Fruit fly (Drosophila melanogaster) Kc167 (cell line): ENCODE data around the gene RFeSP.

Experiments
- Myc ChIP-seq: fragments of >200 bp; optimal IDR thresholded peaks from 2 replicates; lab custom pipeline; 2017; ENCODE audit warnings: missing external identifiers
- h ChIP-seq: fragments of >200 bp; optimal IDR thresholded peaks from 3 replicates; lab custom pipeline; 2018; ENCODE audit warnings: missing external identifiers
- insv ChIP-seq: fragments of >200 bp; optimal IDR thresholded peaks from 3 replicates; lab custom pipeline; 2018; ENCODE audit warnings: missing external identifiers
- psq ChIP-seq: fragments of >200 bp; optimal IDR thresholded peaks from 2 replicates; lab custom pipeline; 2017; ENCODE audit warnings: missing external identifiers
- ttk ChIP-seq: sonication (Bioruptor generic); optimal IDR thresholded peaks from 2 replicates; lab custom pipeline; 2017; ENCODE audit warnings: missing external identifiers

- TF ChIP-seq psq (lab: Kevin White, UChicago), result no peak
- TF ChIP-seq ttk (lab: Kevin White, UChicago), result no peak
- TF ChIP-seq Myc, result no peak
- no peak for TF ChIP-seq insv (lab: Kevin White, UChicago)
- TF ChIP-seq h, result no peak
Observed at dm6 chr2L:1654217-1654616, 40.3 kb upstream of the RFeSP start.
